Worm (Caenorhabditis elegans) whole organism, young adult: ENCODE measurements around the gene Y38A10A.7.

Experiments used
- Y67H2A.10 ChIP-seq: fragments of 200-800 bp; sonication (Bioruptor generic); conservative IDR thresholded peaks from 2 replicates; pipeline ENCODE4 v1.3.6; 2022; ENCODE audit warnings: missing genetic modification reagents, missing genetic modification characterization, missing compliant biosample characterization
- attf-5 ChIP-seq: fragments of 200-800 bp; sonication (Bioruptor generic); optimal IDR thresholded peaks from 2 replicates; lab custom pipeline; 2018; ENCODE audit warnings: mild to moderate bottlenecking, missing genetic modification characterization, missing compliant biosample characterization
- snpc-1.1 ChIP-seq: sonication (generic microtip); optimal IDR thresholded peaks from 2 replicates; lab custom pipeline; 2017; ENCODE audit warnings: missing genetic modification characterization, mild to moderate bottlenecking, missing compliant biosample characterization, antibody characterized with exemption, moderate library complexity, missing genotype, missing genetic modification reagents; ENCODE audit not compliant: insufficient read depth
- snpc-1.3 ChIP-seq: sonication (generic microtip); optimal IDR thresholded peaks from 2 replicates; lab custom pipeline; 2017; ENCODE audit warnings: missing genetic modification characterization, mild to moderate bottlenecking, missing compliant biosample characterization, antibody characterized with exemption, moderate library complexity, missing genotype, missing genetic modification reagents; ENCODE audit not compliant: insufficient read depth
- snpc-3.4 ChIP-seq: sonication (generic microtip); optimal IDR thresholded peaks from 2 replicates; lab custom pipeline; 2017; ENCODE audit warnings: missing genetic modification characterization, mild to moderate bottlenecking, missing compliant biosample characterization, antibody characterized with exemption, moderate library complexity, missing genotype, missing genetic modification reagents

DNA sequence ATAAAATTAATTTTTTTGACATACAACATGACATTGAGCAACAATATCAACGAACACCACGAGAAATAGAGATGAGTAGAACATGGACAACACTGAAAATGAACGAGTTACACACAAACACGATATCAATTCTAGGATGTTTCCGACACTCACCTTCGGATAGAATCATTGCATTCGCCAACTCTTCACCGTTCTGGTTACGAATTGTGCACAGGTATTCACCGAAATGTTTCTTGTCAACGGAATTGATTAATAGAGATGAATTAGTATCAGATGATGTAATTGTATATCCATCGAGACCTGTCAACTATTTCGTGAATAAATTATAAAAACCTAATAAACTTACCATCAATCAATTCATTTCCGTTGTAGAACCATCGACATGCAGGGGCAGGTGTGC is 25.7 kb downstream of the Y38A10A.7 start:
- no peak for TF ChIP-seq Y67H2A.10 (GFP tag; lab: Robert Waterston, UW)
- TF ChIP-seq attf-5 (GFP tag; lab: Kevin White, UChicago) = no peak
- no peak for TF ChIP-seq snpc-1.1 (tag; lab: Kevin White, UChicago)
- TF ChIP-seq snpc-1.3 = no peak
- TF ChIP-seq snpc-3.4 (tag; lab: Kevin White, UChicago) = no peak
